Worm (Caenorhabditis elegans): ENCODE results near the gene nstp-3.
A peak's percentile ranks its signal among the peaks of the same experiment; 100 is the strongest.

nstp-3 gene

ce11 chrV:5822968-5823367 lies 24.9 kb upstream of the nstp-3 start (continued):
- TF ChIP-seq snu-23 (GFP tag; optimal IDR thresholded peaks at IDR 0.05) = peak; percentile 32
- TF ChIP-seq nhr-19 (GFP tag; conservative IDR thresholded peaks at IDR 0.05) = 0 out of 2 replicates have a peak, but pooled peaks have one; percentile 19
- no peak for TF ChIP-seq mef-2 (tag; optimal IDR thresholded peaks at IDR 0.05)
- no peak for TF ChIP-seq sptf-1 (tag; optimal IDR thresholded peaks at IDR 0.05)
- peak; percentile 81 for TF ChIP-seq nhr-20 (tag; optimal IDR thresholded peaks at IDR 0.05)
- TF ChIP-seq nhr-28 (tag; optimal IDR thresholded peaks at IDR 0.05) = no peak
- no peak for TF ChIP-seq snpc-4 (tag; optimal IDR thresholded peaks at IDR 0.05)
- TF ChIP-seq unc-62 (GFP tag; optimal IDR thresholded peaks at IDR 0.05) = no peak
- no peak for TF ChIP-seq ceh-63 (GFP tag; optimal IDR thresholded peaks at IDR 0.05)
- TF ChIP-seq ets-5 (GFP tag; IDR thresholded peaks at IDR 0.05) = no peak
- TF ChIP-seq mep-1 (tag; optimal IDR thresholded peaks at IDR 0.05) = no peak
- no peak for TF ChIP-seq nhr-11 (tag; optimal IDR thresholded peaks at IDR 0.05)
- TF ChIP-seq hlh-17 (GFP tag; optimal IDR thresholded peaks at IDR 0.05; ENCODE audit: borderline replicate concordance) = no peak
- TF ChIP-seq nhr-76 (tag; optimal IDR thresholded peaks at IDR 0.05) = no peak
- no peak for TF ChIP-seq sup-37 (GFP tag; optimal IDR thresholded peaks at IDR 0.05)
- TF ChIP-seq nhr-90 (tag; optimal IDR thresholded peaks at IDR 0.05; ENCODE audit: poor library complexity) = peak; percentile 21

ce11 chrV:5821451-5822143 lies 23.6 kb upstream of the nstp-3 start:
- TF ChIP-seq nhr-20 (tag; optimal IDR thresholded peaks at IDR 0.05) = peak; percentile 2
- peak; percentile 5 for TF ChIP-seq lin-14 (GFP tag; optimal IDR thresholded peaks at IDR 0.05)
- no peak for TF ChIP-seq Y116A8C.19 (tag; optimal IDR thresholded peaks at IDR 0.05; ENCODE audit: borderline replicate concordance)
- no peak for TF ChIP-seq mab-9 (GFP tag; IDR thresholded peaks at IDR 0.05)
- TF ChIP-seq hlh-4 (tag; optimal IDR thresholded peaks at IDR 0.05) = no peak
- TF ChIP-seq nhr-85 (tag) = peak; percentile 72
- peak; percentile 23 for TF ChIP-seq nhr-71 (tag; optimal IDR thresholded peaks at IDR 0.05)
- TF ChIP-seq lsy-2 (tag; optimal IDR thresholded peaks at IDR 0.05) = no peak
- TF ChIP-seq pqm-1 (tag; optimal IDR thresholded peaks at IDR 0.05) = peak; percentile 99
- no peak for TF ChIP-seq unc-30 (tag; optimal IDR thresholded peaks at IDR 0.05)
- no peak for TF ChIP-seq nhr-90 (tag; optimal IDR thresholded peaks at IDR 0.05; ENCODE audit: poor library complexity)
- TF ChIP-seq elt-2 (tag; optimal IDR thresholded peaks at IDR 0.05) = peak; percentile 96
- no peak for TF ChIP-seq tbx-2 (tag; optimal IDR thresholded peaks at IDR 0.05)
- TF ChIP-seq jun-1 (tag; optimal IDR thresholded peaks at IDR 0.05) = peak; percentile 21
- no peak for TF ChIP-seq efl-1 (optimal IDR thresholded peaks at IDR 0.05)
- TF ChIP-seq efl-1 (GFP tag; optimal IDR thresholded peaks at IDR 0.05 in 1 of 2) = no peak
- TF ChIP-seq hpl-2 (GFP tag; optimal IDR thresholded peaks at IDR 0.05) = no peak
- peak; percentile 85 for TF ChIP-seq tlp-1 (tag; optimal IDR thresholded peaks at IDR 0.05)
- TF ChIP-seq ets-5 (GFP tag; IDR thresholded peaks at IDR 0.05) = no peak
- no peak for TF ChIP-seq ceh-88 (GFP tag; IDR thresholded peaks at IDR 0.05)
- TF ChIP-seq skn-1 (tag; optimal IDR thresholded peaks at IDR 0.05) = no peak

- TF ChIP-seq mef-2 (tag; optimal IDR thresholded peaks at IDR 0.05) (no peak), dsc-1 (tag; optimal IDR thresholded peaks at IDR 0.05) (no peak), lin-14 (GFP tag; optimal IDR thresholded peaks at IDR 0.05) (no peak), tbx-2 (tag; optimal IDR thresholded peaks at IDR 0.05) (no peak), sup-37 (GFP tag; optimal IDR thresholded peaks at IDR 0.05) (no peak)
Observed at ce11 chrV:5820401-5820800, 22.4 kb upstream of the nstp-3 start.

ce11 chrV:5819903-5820302 lies 21.9 kb upstream of the nstp-3 start:
- TF ChIP-seq swsn-7 (tag; optimal IDR thresholded peaks at IDR 0.05) (no peak), unc-30 (tag; optimal IDR thresholded peaks at IDR 0.05) (no peak), zag-1 (tag; optimal IDR thresholded peaks at IDR 0.05) (no peak), mdl-1 (tag; optimal IDR thresholded peaks at IDR 0.05) (no peak), hlh-17 (GFP tag; optimal IDR thresholded peaks at IDR 0.05; ENCODE audit: borderline replicate concordance) (no peak), Y116A8C.19 (tag; optimal IDR thresholded peaks at IDR 0.05; ENCODE audit: borderline replicate concordance) (no peak), nhr-20 (tag; optimal IDR thresholded peaks at IDR 0.05) (no peak), elt-2 (tag; optimal IDR thresholded peaks at IDR 0.05) (peak; percentile 56), ets-5 (GFP tag; IDR thresholded peaks at IDR 0.05) (no peak), snpc-4 (tag; optimal IDR thresholded peaks at IDR 0.05) (no peak), ceh-88 (GFP tag; IDR thresholded peaks at IDR 0.05) (no peak), nhr-12 (tag; optimal IDR thresholded peaks at IDR 0.05) (no peak), zip-4 (GFP tag; optimal IDR thresholded peaks at IDR 0.05) (no peak), nhr-28 (tag; optimal IDR thresholded peaks at IDR 0.05) (no peak), elt-3 (tag; optimal IDR thresholded peaks at IDR 0.05) (no peak), pqm-1 (tag; optimal IDR thresholded peaks at IDR 0.05) (peak; percentile 22)

Measured in whole organism, L1 larva.